Fruit fly (Drosophila melanogaster) whole organism, wandering third instar larva: ENCODE measurements around the gene CG14459.

Experiments used
- Abd-B ChIP-seq: fragments of >200 bp; optimal IDR thresholded peaks from 2 replicates; lab custom pipeline; 2017; ENCODE audit warnings: missing biosample characterization, missing genetic modification characterization
- Dfd ChIP-seq: fragments of >200 bp; optimal IDR thresholded peaks from 2 replicates; lab custom pipeline; 2017; ENCODE audit warnings: missing biosample characterization, missing genetic modification characterization
- GATAd ChIP-seq: sonication (Bioruptor generic); optimal IDR thresholded peaks from 2 replicates; lab custom pipeline; 2016; ENCODE audit warnings: missing biosample characterization, missing genetic modification characterization
- Jra ChIP-seq: sonication (Bioruptor generic); optimal IDR thresholded peaks from 2 replicates; lab custom pipeline; 2016; ENCODE audit warnings: missing biosample characterization, missing genetic modification characterization
- Myc ChIP-seq: fragments of >200 bp; optimal IDR thresholded peaks from 2 replicates; lab custom pipeline; 2017
- OdsH ChIP-seq: fragments of 200-800 bp; sonication (Bioruptor generic); optimal IDR thresholded peaks from 2 replicates; lab custom pipeline; 2016; ENCODE audit warnings: missing biosample characterization, mild to moderate bottlenecking, missing genetic modification characterization
- dl ChIP-seq, 2 experiments: fragments of 175-275, 200-275 bp in 1 of 2; fragments of 200-275 bp in 1 of 2; sonication (Bioruptor generic); optimal IDR thresholded peaks; lab custom pipeline; 2018; ENCODE audit warnings: mild to moderate bottlenecking in 2 of 2, missing biosample characterization in 2 of 2, missing genetic modification characterization in 2 of 2, moderate library complexity in 2 of 2; ENCODE audit not compliant: partially characterized antibody in 2 of 2, insufficient read depth in 1 of 2
- dsf ChIP-seq: sonication (Bioruptor generic); optimal IDR thresholded peaks from 2 replicates; lab custom pipeline; 2016; ENCODE audit warnings: missing biosample characterization, missing genetic modification characterization, borderline replicate concordance
- ey ChIP-seq: fragments of 200-800 bp; sonication (Bioruptor generic); optimal IDR thresholded peaks from 2 replicates; lab custom pipeline; 2016; ENCODE audit warnings: missing biosample characterization, missing genetic modification characterization
- h ChIP-seq: fragments of 200-800 bp; sonication (Bioruptor generic); optimal IDR thresholded peaks from 3 replicates; lab custom pipeline; 2016; ENCODE audit warnings: missing biosample characterization, mild to moderate bottlenecking, missing genetic modification characterization
- psq ChIP-seq: fragments of 200-800 bp; sonication (Bioruptor generic); optimal IDR thresholded peaks from 3 replicates; lab custom pipeline; 2017; ENCODE audit warnings: missing biosample characterization, mild to moderate bottlenecking, missing genetic modification characterization, moderate library complexity
- rgr ChIP-seq: fragments of 200-800 bp; sonication (Bioruptor generic); optimal IDR thresholded peaks from 3 replicates; lab custom pipeline; 2016; ENCODE audit warnings: missing biosample characterization, mild to moderate bottlenecking, missing genetic modification characterization

dm6 chr3L:22605637-22606419 is 31.9 kb downstream of the CG14459 start, which contains the start of gene ND-B14.5AL:
- TF ChIP-seq psq (GFP tag; lab: Kevin White, UChicago) = no peak
- no peak for TF ChIP-seq rgr (GFP tag; lab: Kevin White, UChicago)
- no peak for TF ChIP-seq GATAd (GFP tag; lab: Kevin White, UChicago)
- TF ChIP-seq OdsH = no peak
- no peak for TF ChIP-seq h (GFP tag; lab: Kevin White, UChicago)
- no peak for TF ChIP-seq Jra (GFP tag; lab: Kevin White, UChicago)
- TF ChIP-seq Myc (lab: Kevin White, UChicago) = no peak
- TF ChIP-seq ey (GFP tag; lab: Kevin White, UChicago) = no peak
- TF ChIP-seq Dfd = no peak
- TF ChIP-seq Abd-B = no peak
- TF ChIP-seq dsf = no peak
- no peak for TF ChIP-seq dl (GFP tag; optimal IDR thresholded peaks at IDR 0.05; lab: Kevin White, UChicago; ENCODE audit: insufficient read depth in 1 of 2, partially characterized antibody in 2 of 2)
